Worm (Caenorhabditis elegans): ENCODE measurements around the gene srh-119.

The srh-119 gene

DNA sequence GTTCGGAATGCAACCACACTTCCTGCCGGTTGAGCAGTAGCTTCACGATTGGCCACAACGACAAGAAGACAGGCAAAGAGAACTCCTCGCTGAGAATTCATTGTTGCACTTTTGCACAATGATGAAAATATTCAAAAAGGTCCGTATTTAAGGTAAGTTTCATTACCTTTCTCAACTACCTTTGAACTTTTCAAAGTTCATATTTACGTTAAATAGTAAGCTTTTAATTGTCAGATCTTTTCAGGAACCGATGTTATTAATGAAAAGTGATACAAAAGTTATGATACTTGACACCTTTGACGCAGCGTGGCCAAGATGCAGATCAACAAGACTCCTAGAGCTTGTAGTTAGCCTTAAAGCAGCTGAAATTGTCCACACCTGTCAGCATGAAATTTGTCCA lies 49.1 kb downstream of the srh-119 start, which contains the start of gene F49H6.12:
F49H6.12 (minus strand) TSS at position 101 of the 400 bp plus-strand sequence.
- no peak for TF ChIP-seq elt-1 (tag; optimal IDR thresholded peaks at IDR 0.05; ENCODE audit: borderline replicate concordance, insufficient read depth)
- no peak for TF ChIP-seq M03D4.4 (tag; optimal IDR thresholded peaks at IDR 0.05)
- TF ChIP-seq elt-3 (tag; optimal IDR thresholded peaks at IDR 0.05), result no peak
- TF ChIP-seq zip-8 (tag; optimal IDR thresholded peaks at IDR 0.05), result no peak
- TF ChIP-seq nhr-12 (tag; optimal IDR thresholded peaks at IDR 0.05), result no peak
- no peak for TF ChIP-seq unc-120 (tag; optimal IDR thresholded peaks at IDR 0.05; ENCODE audit: poor library complexity, severe bottlenecking)
- TF ChIP-seq nhr-237 (tag; optimal IDR thresholded peaks at IDR 0.05), result no peak
- TF ChIP-seq hlh-1 (tag; optimal IDR thresholded peaks at IDR 0.05), result no peak
- no peak for TF ChIP-seq lin-13 (tag; optimal IDR thresholded peaks at IDR 0.05)
- no peak for TF ChIP-seq sem-2 (GFP tag; optimal IDR thresholded peaks at IDR 0.05)
- TF ChIP-seq blmp-1 (tag; optimal IDR thresholded peaks at IDR 0.05), result no peak
- no peak for TF ChIP-seq sptf-1 (tag; optimal IDR thresholded peaks at IDR 0.05)
- TF ChIP-seq ces-1 (GFP tag; optimal IDR thresholded peaks at IDR 0.05), result no peak
- no peak for TF ChIP-seq lin-32 (GFP tag; optimal IDR thresholded peaks at IDR 0.05)

DNA sequence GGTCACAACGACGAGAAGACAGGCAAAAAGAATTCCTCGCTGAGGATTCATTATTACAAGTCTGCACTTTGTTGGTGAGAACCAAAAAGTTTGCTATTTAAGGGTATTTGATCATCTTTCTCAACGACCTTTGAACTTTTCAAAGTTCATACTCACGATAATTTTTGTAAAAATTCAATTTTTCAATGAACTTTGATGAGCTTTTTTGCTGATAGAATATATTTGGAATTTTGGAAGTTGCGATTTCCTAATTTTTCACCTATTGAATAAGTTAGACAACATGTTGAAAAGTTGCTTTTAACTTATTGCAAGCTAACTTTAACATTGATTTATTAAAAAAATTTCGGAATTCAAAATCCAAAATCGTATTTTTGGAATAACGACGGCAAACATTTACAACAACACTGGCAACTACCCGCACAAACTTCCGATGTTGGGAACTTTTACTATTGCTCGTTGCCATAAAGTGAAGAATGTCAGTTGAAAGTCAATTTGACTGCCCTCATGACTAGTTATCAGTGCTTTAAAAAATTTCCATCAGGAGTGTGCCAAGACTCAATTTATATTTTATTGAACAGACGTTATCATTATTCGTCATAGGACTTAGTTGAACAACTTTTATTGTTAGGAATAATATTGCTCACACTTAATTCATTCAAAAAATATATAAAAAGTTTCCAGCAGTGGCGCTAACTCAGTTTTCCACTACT lies 50.5 kb downstream of the srh-119 start, which contains the start of the genes F49H6.8 and F49H6.5:
F49H6.8 (minus strand) TSS at position 51 of the 710 bp plus-strand sequence.
F49H6.5 (plus strand) TSS at position 629 of the 710 bp plus-strand sequence.
- TF ChIP-seq sem-2 (GFP tag; optimal IDR thresholded peaks at IDR 0.05) (no peak), blmp-1 (tag; optimal IDR thresholded peaks at IDR 0.05) (no peak), sptf-1 (tag; optimal IDR thresholded peaks at IDR 0.05) (no peak), bed-3 (GFP tag; optimal IDR thresholded peaks at IDR 0.05) (no peak), snpc-4 (tag; optimal IDR thresholded peaks at IDR 0.05) (no peak), unc-62 (GFP tag; optimal IDR thresholded peaks at IDR 0.05) (no peak), unc-39 (tag; optimal IDR thresholded peaks at IDR 0.05) (no peak), mab-5 (tag; optimal IDR thresholded peaks at IDR 0.05) (no peak), zip-8 (tag; optimal IDR thresholded peaks at IDR 0.05) (no peak), ham-2 (GFP tag; optimal IDR thresholded peaks at IDR 0.05) (no peak)

Measured in whole organism, mixed stage, embryonic.